Worm (Caenorhabditis elegans): Measurements from ENCODE around the gene F10C2.4.

The F10C2.4 gene

ce11 chrV:12001747-12002456 lies 39.5 kb upstream of the F10C2.4 start, which contains the start of gene gcy-33 (continued):
- TF ChIP-seq chd-7 (tag; optimal IDR thresholded peaks at IDR 0.05) (peak; percentile 93), Y53G8AR.9 (GFP tag; conservative IDR thresholded peaks at IDR 0.05) (peak; percentile 66; the same call in 1 of the 2 replicates), attf-6 (GFP tag; IDR thresholded peaks at IDR 0.05) (no peak; the same call in 1 of the 2 replicates), ztf-28 (GFP tag; IDR thresholded peaks at IDR 0.05) (peak; percentile 74; the same call in 1 of the 2 replicates), fkh-3 (tag; optimal IDR thresholded peaks at IDR 0.05) (peak; percentile 95), K12H6.12 (tag; optimal IDR thresholded peaks at IDR 0.05) (peak; percentile 70), cebp-1 (GFP tag; IDR thresholded peaks at IDR 0.05) (no peak), cebp-1 (tag; optimal IDR thresholded peaks at IDR 0.05) (peak; percentile 84), egrh-3 (GFP tag; IDR thresholded peaks at IDR 0.05) (peak; percentile 43; the same call in 1 of the 2 replicates), lin-40 (tag; optimal IDR thresholded peaks at IDR 0.05) (peak; percentile 87), aptf-3 (GFP tag; IDR thresholded peaks at IDR 0.05) (0 out of 2 replicates have a peak, but pooled peaks have one; percentile 62), repo-1 (tag; optimal IDR thresholded peaks at IDR 0.05) (peak; percentile 93), ztf-26 (tag; optimal IDR thresholded peaks at IDR 0.05) (peak; percentile 86), efl-1 (GFP tag; optimal IDR thresholded peaks at IDR 0.05) (no peak), rpc-1 (optimal IDR thresholded peaks at IDR 0.05) (peak; percentile 87), rpc-1 (tag; optimal IDR thresholded peaks at IDR 0.05) (peak; percentile 88), pha-4 (tag; optimal IDR thresholded peaks at IDR 0.05) (no peak), zim-3 (tag; optimal IDR thresholded peaks at IDR 0.05) (peak; percentile 92), ZK185.1 (tag; optimal IDR thresholded peaks at IDR 0.05; ENCODE audit: poor library complexity, severe bottlenecking) (peak; percentile 85), nhr-80 (tag; optimal IDR thresholded peaks at IDR 0.05) (peak; percentile 81), cebp-2 (GFP tag; IDR thresholded peaks at IDR 0.05) (peak; percentile 85; the same call in 1 of the 2 replicates), hrde-1 (tag; optimal IDR thresholded peaks at IDR 0.05; ENCODE audit: borderline replicate concordance) (peak; percentile 83), ama-1 (optimal IDR thresholded peaks at IDR 0.05) (no peak), ama-1 (GFP tag; optimal IDR thresholded peaks at IDR 0.05) (peak; percentile 13 to 80), hmg-20 (GFP tag; IDR thresholded peaks at IDR 0.05) (peak; percentile 46; the same call in 1 of the 2 replicates), sdz-38 (tag; optimal IDR thresholded peaks at IDR 0.05) (no peak), bed-2 (GFP tag; IDR thresholded peaks at IDR 0.05) (0 out of 2 replicates have a peak, but pooled peaks have one; percentile 73), B0261.1 (tag; optimal IDR thresholded peaks at IDR 0.05) (peak; percentile 95), madf-6 (GFP tag; IDR thresholded peaks at IDR 0.05) (peak; percentile 70), xnd-1 (tag; optimal IDR thresholded peaks at IDR 0.05) (no peak), ets-4 (GFP tag; optimal IDR thresholded peaks at IDR 0.05) (peak; percentile 96), hlh-12 (tag; optimal IDR thresholded peaks at IDR 0.05) (peak; percentile 64), egl-18 (GFP tag; IDR thresholded peaks at IDR 0.05) (no peak), pbrm-1 (GFP tag; IDR thresholded peaks at IDR 0.05) (peak; percentile 82), C17E4.6 (GFP tag; IDR thresholded peaks at IDR 0.05) (peak; percentile 81; the same call in 1 of the 2 replicates), F52B5.7 (tag; optimal IDR thresholded peaks at IDR 0.05) (peak; percentile 85), hmg-1.2 (GFP tag; IDR thresholded peaks at IDR 0.05) (peak; percentile 83), ceh-27 (GFP tag; optimal IDR thresholded peaks at IDR 0.05) (peak; percentile 86), aptf-2 (GFP tag; conservative IDR thresholded peaks at IDR 0.05) (no peak), dpl-1 (GFP tag; optimal IDR thresholded peaks at IDR 0.05) (no peak), nfya-2 (GFP tag; IDR thresholded peaks at IDR 0.05) (no peak), K11D2.4 (GFP tag; IDR thresholded peaks at IDR 0.05) (0 out of 2 replicates have a peak, but pooled peaks have one; percentile 54), attf-3 (GFP tag; conservative IDR thresholded peaks at IDR 0.05) (peak; percentile 67), B0019.2 (GFP tag; conservative IDR thresholded peaks at IDR 0.05) (no peak), F39B2.1 (GFP tag; IDR thresholded peaks at IDR 0.05) (0 out of 2 replicates have a peak, but pooled peaks have one; percentile 7), F55B11.4 (tag; optimal IDR thresholded peaks at IDR 0.05; ENCODE audit: borderline replicate concordance, insufficient read depth) (no peak), madf-10 (tag; optimal IDR thresholded peaks at IDR 0.05) (peak; percentile 89), ekl-4 (GFP tag; IDR thresholded peaks at IDR 0.05) (peak; percentile 91)

All from whole organism, young adult.